Fruit fly (Drosophila melanogaster) whole organism, embryonic: ENCODE results near the gene Ppm1.
A peak's percentile ranks its signal among the peaks of the same experiment; 100 is the strongest.

Experiments
- BEAF-32 ChIP-seq: fragments of 200-800 bp; sonication (Bioruptor generic); optimal IDR thresholded peaks from 3 replicates; lab custom pipeline; 2017; ENCODE audit warnings: missing biosample characterization, missing genetic modification characterization, mild to moderate bottlenecking, moderate library complexity, missing genetic modification reagents
- BtbVII ChIP-seq: fragments of 200-800 bp; sonication (Bioruptor generic); optimal IDR thresholded peaks from 3 replicates; lab custom pipeline; 2017; ENCODE audit warnings: missing biosample characterization, mild to moderate bottlenecking, missing genetic modification characterization
- CG10147 ChIP-seq: fragments of 200-800 bp; sonication (Bioruptor generic); optimal IDR thresholded peaks from 2 replicates; lab custom pipeline; 2019; ENCODE audit warnings: missing biosample characterization, mild to moderate bottlenecking, missing genetic modification characterization, moderate library complexity
- CG11456 ChIP-seq: fragments of 200-800 bp; sonication (Bioruptor generic); IDR thresholded peaks from 3 replicates; pipeline ENCODE4 v1.3.6; 2022; ENCODE audit warnings: missing biosample characterization, missing genetic modification characterization
- CG13296 ChIP-seq: fragments of 200-800 bp; sonication (Bioruptor generic); optimal IDR thresholded peaks from 3 replicates; lab custom pipeline; 2018; ENCODE audit warnings: missing biosample characterization, mild to moderate bottlenecking, missing genetic modification characterization
- CG14050 ChIP-seq: fragments of 200-800 bp; sonication (Bioruptor generic); IDR thresholded peaks from 3 replicates; pipeline ENCODE4 v1.3.6; 2022; ENCODE audit warnings: missing biosample characterization, missing genetic modification characterization
- CG17385 ChIP-seq: fragments of 200-800 bp; sonication (Bioruptor generic); optimal IDR thresholded peaks from 3 replicates; lab custom pipeline; 2018; ENCODE audit warnings: missing biosample characterization, mild to moderate bottlenecking, missing genetic modification characterization
- CG1832 ChIP-seq: fragments of 200-800 bp; sonication (Bioruptor generic); optimal IDR thresholded peaks from 2 replicates; lab custom pipeline; 2017; ENCODE audit warnings: missing biosample characterization, mild to moderate bottlenecking, missing genetic modification characterization, inconsistent platforms
- CG18599 ChIP-seq: fragments of 200-800 bp; sonication (Bioruptor generic); optimal IDR thresholded peaks from 3 replicates; lab custom pipeline; 2017; ENCODE audit warnings: missing biosample characterization, missing genetic modification characterization, mild to moderate bottlenecking, moderate library complexity, missing genetic modification reagents
- CG30403 ChIP-seq: fragments of 200-800 bp; sonication (Bioruptor generic); optimal IDR thresholded peaks from 3 replicates; lab custom pipeline; 2016; ENCODE audit warnings: missing biosample characterization, missing genetic modification characterization
- CG31224 ChIP-seq: fragments of 200-800 bp; sonication (Bioruptor generic); IDR thresholded peaks from 2 replicates; pipeline ENCODE4 v1.3.6; 2022; ENCODE audit warnings: missing biosample characterization, missing genetic modification characterization
- CG3163 ChIP-seq: fragments of 200-800 bp; sonication (Bioruptor generic); optimal IDR thresholded peaks from 3 replicates; lab custom pipeline; 2016; ENCODE audit warnings: missing biosample characterization, missing genetic modification characterization
- CG32767 ChIP-seq: fragments of 200-800 bp; sonication (Bioruptor generic); IDR thresholded peaks from 2 replicates; pipeline ENCODE4 v1.3.6; 2022; ENCODE audit warnings: missing biosample characterization, missing genetic modification characterization
- CG3281 ChIP-seq: fragments of 200-800 bp; sonication (Bioruptor generic); optimal IDR thresholded peaks from 3 replicates; lab custom pipeline; 2017; ENCODE audit warnings: missing biosample characterization, mild to moderate bottlenecking, missing genetic modification characterization
- CG34422 ChIP-seq: fragments of 200-800 bp; sonication (Bioruptor generic); IDR thresholded peaks from 3 replicates; pipeline ENCODE4 v1.3.6; 2022; ENCODE audit warnings: missing biosample characterization, missing genetic modification characterization
- CG3726 ChIP-seq: fragments of 200-800 bp; sonication (Bioruptor generic); IDR thresholded peaks from 3 replicates; pipeline ENCODE4, ENCODE4 v1.3.6; 2022; ENCODE audit warnings: missing biosample characterization, missing genetic modification characterization
- CG3838 ChIP-seq: fragments of 200-800 bp; sonication (Bioruptor generic); optimal IDR thresholded peaks from 3 replicates; lab custom pipeline; 2016; ENCODE audit warnings: missing biosample characterization, missing genetic modification characterization
- CG3995 ChIP-seq: fragments of 200-800 bp; sonication (Bioruptor generic); optimal IDR thresholded peaks from 3 replicates; lab custom pipeline; 2016; ENCODE audit warnings: missing biosample characterization, missing genetic modification characterization
- CG6654 ChIP-seq: fragments of 200-800 bp; sonication (Bioruptor generic); optimal IDR thresholded peaks from 2 replicates; lab custom pipeline; 2017; ENCODE audit warnings: missing biosample characterization, mild to moderate bottlenecking, missing genetic modification characterization
- CG7556 ChIP-seq: fragments of 200-800 bp; sonication (Bioruptor generic); optimal IDR thresholded peaks from 2 replicates; lab custom pipeline; 2017; ENCODE audit warnings: missing biosample characterization, mild to moderate bottlenecking, missing genetic modification characterization
- CG7987 ChIP-seq: fragments of 200-800 bp; sonication (Bioruptor generic); optimal IDR thresholded peaks from 2 replicates; lab custom pipeline; 2018; ENCODE audit warnings: missing biosample characterization, mild to moderate bottlenecking, missing genetic modification characterization, moderate library complexity
- CG8290 ChIP-seq, 3 experiments: fragments of 200-800 bp; sonication (Bioruptor generic); optimal IDR thresholded peaks; 2 replicates each; lab custom pipeline; 2016 to 2019; ENCODE audit warnings: missing biosample characterization in 3 of 3, missing genetic modification characterization in 3 of 3, mild to moderate bottlenecking in 2 of 3, moderate library complexity in 1 of 3
- CTCF ChIP-seq: fragments of 200-800 bp; sonication (Bioruptor generic); optimal IDR thresholded peaks from 2 replicates; lab custom pipeline; 2017; ENCODE audit warnings: missing biosample characterization, mild to moderate bottlenecking, missing genetic modification characterization, moderate library complexity
- Camta ChIP-seq: fragments of 200-800 bp; sonication (Bioruptor generic); optimal IDR thresholded peaks from 2 replicates; lab custom pipeline; 2016; ENCODE audit warnings: missing biosample characterization, missing genetic modification characterization
- Eip74EF ChIP-seq, 2 experiments: fragments of 200-800 bp in 1 of 2; fragments of >200 bp in 1 of 2; sonication (Bioruptor generic) in 1 of 2; optimal IDR thresholded peaks; 2 replicates each; lab custom pipeline; 2017 to 2019; ENCODE audit warnings: missing biosample characterization in 2 of 2, missing genetic modification characterization in 2 of 2, mild to moderate bottlenecking in 1 of 2, moderate library complexity in 1 of 2
- Fer1 ChIP-seq: fragments of 200-800 bp; sonication (Bioruptor generic); optimal IDR thresholded peaks from 2 replicates; lab custom pipeline; 2017; ENCODE audit warnings: missing biosample characterization, mild to moderate bottlenecking, missing genetic modification characterization
- Fer2 ChIP-seq: fragments of 200-800 bp; sonication (Bioruptor generic); optimal IDR thresholded peaks from 2 replicates; lab custom pipeline; 2018; ENCODE audit warnings: missing biosample characterization, mild to moderate bottlenecking, missing genetic modification characterization, moderate library complexity
- H15 ChIP-seq: fragments of 200-800 bp; sonication (Bioruptor generic); IDR thresholded peaks from 3 replicates; pipeline ENCODE4 v1.3.6; 2022; ENCODE audit warnings: missing biosample characterization, missing genetic modification characterization
- HHEX ChIP-seq: fragments of 200-800 bp; sonication (Bioruptor generic); optimal IDR thresholded peaks from 3 replicates; lab custom pipeline; 2017; ENCODE audit warnings: missing biosample characterization, mild to moderate bottlenecking, missing genetic modification characterization, missing genetic modification reagents
- Hr78 ChIP-seq, 2 experiments: fragments of 200-800 bp in 1 of 2; fragments of >200 bp in 1 of 2; sonication (Bioruptor generic) in 1 of 2; optimal IDR thresholded peaks; 2 replicates each; lab custom pipeline; 2017 to 2019; ENCODE audit warnings: missing biosample characterization in 2 of 2, missing genetic modification characterization in 2 of 2, mild to moderate bottlenecking in 1 of 2, moderate library complexity in 1 of 2
- Meics ChIP-seq: fragments of 200-800 bp; sonication (Bioruptor generic); optimal IDR thresholded peaks from 2 replicates; lab custom pipeline; 2017; ENCODE audit warnings: missing biosample characterization, mild to moderate bottlenecking, missing genetic modification characterization
- Nf-YC ChIP-seq: fragments of 200-800 bp; optimal IDR thresholded peaks from 3 replicates; lab custom pipeline; 2019; ENCODE audit warnings: missing biosample characterization, mild to moderate bottlenecking, missing genetic modification characterization, moderate library complexity
- Oaz ChIP-seq: fragments of 200-800 bp; sonication (Bioruptor generic); IDR thresholded peaks from 2 replicates; pipeline ENCODE4 v1.3.6; 2022; ENCODE audit warnings: missing biosample characterization, missing genetic modification characterization
- Ravus ChIP-seq: fragments of 200-800 bp; sonication (Bioruptor generic); IDR thresholded peaks from 2 replicates; pipeline ENCODE4 v1.3.6; 2022; ENCODE audit warnings: missing biosample characterization, missing genetic modification characterization
- Usf ChIP-seq: fragments of 200-800 bp; sonication (Bioruptor generic); optimal IDR thresholded peaks from 2 replicates; lab custom pipeline; 2017; ENCODE audit warnings: missing genotype, missing biosample characterization, missing genetic modification characterization
- br ChIP-seq: fragments of >200 bp; optimal IDR thresholded peaks from 2 replicates; lab custom pipeline; 2017
- cas ChIP-seq: fragments of 200-800 bp; sonication (Bioruptor generic); IDR thresholded peaks from 2 replicates; pipeline ENCODE4 v1.3.6; 2022; ENCODE audit warnings: missing biosample characterization, missing genetic modification characterization
- crc ChIP-seq: fragments of 200-800 bp; sonication (Bioruptor generic); optimal IDR thresholded peaks from 2 replicates; lab custom pipeline; 2016; ENCODE audit warnings: missing biosample characterization, missing genetic modification characterization
- dpn ChIP-seq, 2 experiments: fragments of 200-800 bp; sonication (Bioruptor generic); optimal IDR thresholded peaks; 3 replicates each; lab custom pipeline; 2016; ENCODE audit warnings: missing biosample characterization in 2 of 2, missing genetic modification characterization in 2 of 2
- eve ChIP-seq, 2 experiments: fragments of >200 bp; optimal IDR thresholded peaks; 2 replicates each; lab custom pipeline; 2017; ENCODE audit warnings: missing biosample characterization in 2 of 2, missing genetic modification characterization in 2 of 2
- ind ChIP-seq: fragments of 200-800 bp; sonication (Bioruptor generic); optimal IDR thresholded peaks from 3 replicates; lab custom pipeline; 2016; ENCODE audit warnings: missing biosample characterization, missing genetic modification characterization
- kni ChIP-seq: fragments of 200-800 bp; sonication (Bioruptor generic); optimal IDR thresholded peaks from 3 replicates; lab custom pipeline; 2017; ENCODE audit warnings: mild to moderate bottlenecking, missing biosample characterization, missing genetic modification reagents, missing genetic modification characterization
- lmd ChIP-seq: fragments of 200-800 bp; sonication (Bioruptor generic); IDR thresholded peaks from 2 replicates; pipeline ENCODE4 v1.3.6; 2022; ENCODE audit warnings: missing biosample characterization, missing genetic modification characterization
- pum ChIP-seq: fragments of 200-800 bp; sonication (Bioruptor generic); optimal IDR thresholded peaks from 2 replicates; lab custom pipeline; 2016; ENCODE audit warnings: missing biosample characterization, missing genetic modification characterization
- pzg ChIP-seq: fragments of 200-800 bp; sonication (Bioruptor generic); optimal IDR thresholded peaks from 3 replicates; lab custom pipeline; 2018; ENCODE audit warnings: missing biosample characterization, mild to moderate bottlenecking, missing genetic modification characterization, moderate library complexity
- schlank ChIP-seq: fragments of 200-800 bp; sonication (Bioruptor generic); optimal IDR thresholded peaks from 2 replicates; lab custom pipeline; 2018; ENCODE audit warnings: missing biosample characterization, mild to moderate bottlenecking, missing genetic modification characterization
- sd ChIP-seq: fragments of 200-800 bp; sonication (Bioruptor generic); optimal IDR thresholded peaks from 3 replicates; lab custom pipeline; 2018; ENCODE audit warnings: missing biosample characterization, mild to moderate bottlenecking, missing genetic modification characterization, moderate library complexity
- sob ChIP-seq: fragments of 200-800 bp; sonication (Bioruptor generic); IDR thresholded peaks from 2 replicates; pipeline ENCODE4 v1.3.6; 2022; ENCODE audit warnings: missing biosample characterization, missing genetic modification characterization
- tin ChIP-seq: fragments of 200-800 bp; sonication (Bioruptor generic); optimal IDR thresholded peaks from 3 replicates; lab custom pipeline; 2016; ENCODE audit warnings: missing biosample characterization, missing genetic modification characterization
- wor ChIP-seq: fragments of 200-800 bp; sonication (Bioruptor generic); IDR thresholded peaks from 2 replicates; pipeline ENCODE4 v1.3.6; 2022; ENCODE audit warnings: missing biosample characterization, missing genetic modification characterization

Ppm1 gene

dm6 chr3L:546819-547441, 34.2 kb upstream of the Ppm1 start (continued):
- TF ChIP-seq Camta (peak; percentile 61), CG1832 (no peak), CG7556 (GFP tag; lab: Kevin White, UChicago) (peak; percentile 70), Eip74EF (GFP tag; optimal IDR thresholded peaks at IDR 0.05; lab: Kevin White, UChicago) (peak in 1 of 2 experiments; percentile 58), cas (peak; percentile 89), CG18599 (GFP tag; lab: Kevin White, UChicago) (peak; percentile 95), eve (GFP tag; optimal IDR thresholded peaks at IDR 0.05; lab: Kevin White, UChicago) (peak in 1 of 2 experiments; percentile 76), CG3995 (GFP tag; lab: Kevin White, UChicago) (peak; percentile 68), Ravus (GFP tag; lab: Robert Waterston, UW) (peak; percentile 41; the same call in 1 of the 2 replicates), Usf (peak; percentile 65), Oaz (GFP tag; lab: Robert Waterston, UW) (peak; percentile 52; the same call in 1 of the 2 replicates), pzg (GFP tag; lab: Kevin White, UChicago) (no peak), ind (GFP tag; lab: Kevin White, UChicago) (peak; percentile 82), crc (peak; percentile 84), CG34422 (GFP tag; lab: Robert Waterston, UW) (peak; percentile 86), CG10147 (GFP tag; lab: Kevin White, UChicago) (peak; percentile 66), Fer2 (tag; lab: Kevin White, UChicago) (peak; percentile 60), CTCF (GFP tag; lab: Kevin White, UChicago) (no peak), CG7987 (GFP tag; lab: Kevin White, UChicago) (peak; percentile 65), CG6654 (peak; percentile 30), CG3281 (GFP tag; lab: Kevin White, UChicago) (peak; percentile 92), CG3163 (GFP tag; lab: Kevin White, UChicago) (peak; percentile 49), H15 (GFP tag; lab: Robert Waterston, UW) (peak; percentile 76; the same call in 2 of the 3 replicates), br (lab: Kevin White, UChicago) (no peak), wor (GFP tag; lab: Robert Waterston, UW) (no peak), CG14050 (GFP tag; lab: Robert Waterston, UW) (peak; percentile 70), CG3838 (GFP tag; lab: Kevin White, UChicago) (peak; percentile 36), CG3726 (GFP tag; lab: Robert Waterston, UW) (no peak), Nf-YC (tag; lab: Kevin White, UChicago) (peak; percentile 15), CG8290 (GFP tag; optimal IDR thresholded peaks at IDR 0.05; lab: Kevin White, UChicago) (no peak), CG8290 (tag; optimal IDR thresholded peaks at IDR 0.05; lab: Kevin White, UChicago) (peak in 1 of 2 experiments; percentile 96), kni (GFP tag; lab: Kevin White, UChicago) (no peak), tin (GFP tag; lab: Kevin White, UChicago) (peak; percentile 47), lmd (peak; percentile 90), dpn (GFP tag; optimal IDR thresholded peaks at IDR 0.05; lab: Kevin White, UChicago) (peak; percentile 77 to 89), Hr78 (GFP tag; optimal IDR thresholded peaks at IDR 0.05; lab: Kevin White, UChicago) (no peak), CG31224 (GFP tag; lab: Robert Waterston, UW) (peak; percentile 89), BEAF-32 (GFP tag; lab: Kevin White, UChicago) (no peak), CG11456 (GFP tag; lab: Robert Waterston, UW) (peak; percentile 93), schlank (tag; lab: Kevin White, UChicago) (peak; percentile 95), pum (GFP tag; lab: Kevin White, UChicago) (peak; percentile 57), CG32767 (GFP tag; lab: Robert Waterston, UW) (peak; percentile 61), Fer1 (GFP tag; lab: Kevin White, UChicago) (peak; percentile 71), CG13296 (GFP tag; lab: Kevin White, UChicago) (peak; percentile 34), CG17385 (GFP tag; lab: Kevin White, UChicago) (peak; percentile 66), sd (tag; lab: Kevin White, UChicago) (peak; percentile 76), CG30403 (peak; percentile 82), BtbVII (GFP tag; lab: Kevin White, UChicago) (peak; percentile 87), HHEX (GFP tag; lab: Kevin White, UChicago) (peak; percentile 46), sob (peak; percentile 86), Meics (GFP tag; lab: Kevin White, UChicago) (peak; percentile 93)
